Fruit fly (Drosophila melanogaster) whole organism, embryonic: ENCODE measurements around the gene Rfx.
"Not testable (repeated sequence)": the region's sequence is repeated elsewhere in the genome, so short reads cannot be mapped to it uniquely, and the experiment has no call there.

Experiments
- BtbVII ChIP-seq: fragments of 200-800 bp; sonication (Bioruptor generic); optimal IDR thresholded peaks from 3 replicates; lab custom pipeline; 2017; ENCODE audit warnings: missing biosample characterization, mild to moderate bottlenecking, missing genetic modification characterization
- CG11696 ChIP-seq: fragments of 200-800 bp; sonication (Bioruptor generic); IDR thresholded peaks from 2 replicates; pipeline ENCODE4 v1.3.6; 2022; ENCODE audit warnings: missing biosample characterization, missing genetic modification characterization
- CG11723 ChIP-seq: fragments of 200-800 bp; sonication (Bioruptor generic); optimal IDR thresholded peaks from 2 replicates; lab custom pipeline; 2017; ENCODE audit warnings: missing biosample characterization, mild to moderate bottlenecking, missing genetic modification characterization
- CG1233 ChIP-seq: fragments of 200-800 bp; sonication (Bioruptor generic); optimal IDR thresholded peaks from 4 replicates; lab custom pipeline; 2018; ENCODE audit warnings: missing biosample characterization, mild to moderate bottlenecking, missing genetic modification characterization
- CG13296 ChIP-seq: fragments of 200-800 bp; sonication (Bioruptor generic); optimal IDR thresholded peaks from 3 replicates; lab custom pipeline; 2018; ENCODE audit warnings: missing biosample characterization, mild to moderate bottlenecking, missing genetic modification characterization
- CG14014 ChIP-seq: fragments of 200-800 bp; sonication (Bioruptor generic); IDR thresholded peaks from 2 replicates; pipeline ENCODE4 v1.3.6; 2022; ENCODE audit warnings: missing biosample characterization, missing genetic modification characterization
- CG14710 ChIP-seq: fragments of 200-800 bp; sonication (Bioruptor generic); optimal IDR thresholded peaks from 3 replicates; lab custom pipeline; 2019; ENCODE audit warnings: missing biosample characterization, mild to moderate bottlenecking, missing genetic modification characterization, moderate library complexity
- CG15269 ChIP-seq: fragments of 200-800 bp; sonication (Bioruptor generic); optimal IDR thresholded peaks from 2 replicates; lab custom pipeline; 2018; ENCODE audit warnings: missing biosample characterization, mild to moderate bottlenecking, missing genetic modification characterization, moderate library complexity
- CG17186 ChIP-seq: fragments of 200-800 bp; sonication (Bioruptor generic); optimal IDR thresholded peaks from 3 replicates; lab custom pipeline; 2017; ENCODE audit warnings: missing biosample characterization, missing genetic modification reagents, missing genetic modification characterization
- CG18599 ChIP-seq: fragments of 200-800 bp; sonication (Bioruptor generic); optimal IDR thresholded peaks from 3 replicates; lab custom pipeline; 2017; ENCODE audit warnings: missing biosample characterization, missing genetic modification characterization, mild to moderate bottlenecking, moderate library complexity, missing genetic modification reagents
- CG30020 ChIP-seq: fragments of 200-800 bp; optimal IDR thresholded peaks from 2 replicates; lab custom pipeline; 2019; ENCODE audit warnings: missing biosample characterization, mild to moderate bottlenecking, missing genetic modification characterization, moderate library complexity
- CG3847 ChIP-seq: fragments of 200-800 bp; sonication (Bioruptor generic); IDR thresholded peaks from 2 replicates; pipeline ENCODE4 v1.3.6; 2022; ENCODE audit warnings: missing biosample characterization, missing genetic modification characterization
- CG4707 ChIP-seq: fragments of 200-800 bp; sonication (Bioruptor generic); optimal IDR thresholded peaks from 2 replicates; lab custom pipeline; 2018; ENCODE audit warnings: missing biosample characterization, mild to moderate bottlenecking, missing genetic modification characterization, moderate library complexity
- CG5180 ChIP-seq: fragments of 200-800 bp; sonication (Bioruptor generic); optimal IDR thresholded peaks from 3 replicates; lab custom pipeline; 2017; ENCODE audit warnings: missing biosample characterization, missing genetic modification characterization, mild to moderate bottlenecking, moderate library complexity, missing genetic modification reagents
- CG6683 ChIP-seq: fragments of 200-800 bp; sonication (Bioruptor generic); optimal IDR thresholded peaks from 2 replicates; lab custom pipeline; 2017; ENCODE audit warnings: missing biosample characterization, mild to moderate bottlenecking, missing genetic modification characterization, missing genetic modification reagents
- CG7357 ChIP-seq: fragments of 200-800 bp; sonication (Bioruptor generic); IDR thresholded peaks from 3 replicates; pipeline ENCODE4 v1.3.6; 2022; ENCODE audit warnings: missing biosample characterization, missing genetic modification characterization
- CG8478 ChIP-seq: fragments of >200 bp; optimal IDR thresholded peaks from 2 replicates; lab custom pipeline; 2018
- CG9215 ChIP-seq: fragments of 200-800 bp; sonication (Bioruptor generic); IDR thresholded peaks from 2 replicates; pipeline ENCODE4 v1.3.6; 2022; ENCODE audit warnings: missing biosample characterization, missing genetic modification characterization
- CkIIα-i1 ChIP-seq: fragments of 200-800 bp; sonication (Bioruptor generic); IDR thresholded peaks from 2 replicates; pipeline ENCODE4 v1.3.6; 2022; ENCODE audit warnings: missing biosample characterization, missing genetic modification characterization
- Dref ChIP-seq: fragments of 200-800 bp; sonication (Bioruptor generic); IDR thresholded peaks from 2 replicates; pipeline ENCODE4 v1.3.6; 2022; ENCODE audit warnings: missing biosample characterization, missing genetic modification characterization
- Fer1 ChIP-seq: fragments of 200-800 bp; sonication (Bioruptor generic); optimal IDR thresholded peaks from 2 replicates; lab custom pipeline; 2017; ENCODE audit warnings: missing biosample characterization, mild to moderate bottlenecking, missing genetic modification characterization
- HHEX ChIP-seq: fragments of 200-800 bp; sonication (Bioruptor generic); optimal IDR thresholded peaks from 3 replicates; lab custom pipeline; 2017; ENCODE audit warnings: missing biosample characterization, mild to moderate bottlenecking, missing genetic modification characterization, missing genetic modification reagents
- Hand ChIP-seq: fragments of 200-800 bp; sonication (Bioruptor generic); optimal IDR thresholded peaks from 2 replicates; lab custom pipeline; 2017; ENCODE audit warnings: mild to moderate bottlenecking, missing biosample characterization, missing genetic modification reagents, missing genetic modification characterization
- Lpt ChIP-seq: fragments of >200 bp; optimal IDR thresholded peaks from 2 replicates; lab custom pipeline; 2018; ENCODE audit warnings: missing biosample characterization, missing genetic modification characterization
- NC2β ChIP-seq: fragments of 200-800 bp; sonication (Bioruptor generic); optimal IDR thresholded peaks from 2 replicates; lab custom pipeline; 2016; ENCODE audit warnings: missing biosample characterization, missing genetic modification characterization
- Oaz ChIP-seq: fragments of 200-800 bp; sonication (Bioruptor generic); IDR thresholded peaks from 2 replicates; pipeline ENCODE4 v1.3.6; 2022; ENCODE audit warnings: missing biosample characterization, missing genetic modification characterization
- PHDP ChIP-seq: fragments of 200-800 bp; sonication (Bioruptor generic); optimal IDR thresholded peaks from 3 replicates; lab custom pipeline; 2018; ENCODE audit warnings: missing biosample characterization, mild to moderate bottlenecking, missing genetic modification characterization, moderate library complexity
- Six4 ChIP-seq: fragments of 200-800 bp; sonication (Bioruptor generic); optimal IDR thresholded peaks from 2 replicates; lab custom pipeline; 2016; ENCODE audit warnings: missing biosample characterization, missing genetic modification characterization
- Sox100B ChIP-seq: fragments of 200-800 bp; sonication (Bioruptor generic); optimal IDR thresholded peaks from 3 replicates; lab custom pipeline; 2018; ENCODE audit warnings: missing biosample characterization, mild to moderate bottlenecking, missing genetic modification characterization
- Ssrp ChIP-seq: fragments of 200-800 bp; sonication (Bioruptor generic); optimal IDR thresholded peaks from 2 replicates; lab custom pipeline; 2018; ENCODE audit warnings: missing biosample characterization, mild to moderate bottlenecking, missing genetic modification characterization, moderate library complexity
- Xrp1 ChIP-seq: fragments of 200-800 bp; sonication (Bioruptor generic); IDR thresholded peaks from 2 replicates; pipeline ENCODE4 v1.3.6; 2022; ENCODE audit warnings: missing biosample characterization, missing genetic modification characterization
- ac ChIP-seq: fragments of 200-800 bp; sonication (Bioruptor generic); optimal IDR thresholded peaks from 3 replicates; lab custom pipeline; 2017; ENCODE audit warnings: missing biosample characterization, mild to moderate bottlenecking, missing genetic modification characterization
- ase ChIP-seq: fragments of 200-800 bp; sonication (Bioruptor generic); IDR thresholded peaks from 3 replicates; pipeline ENCODE4 v1.3.6; 2022; ENCODE audit warnings: missing biosample characterization, missing genetic modification characterization
- crol ChIP-seq: fragments of 200-800 bp; sonication (Bioruptor generic); IDR thresholded peaks from 2 replicates; pipeline ENCODE4 v1.3.6; 2022; ENCODE audit warnings: missing biosample characterization, missing genetic modification characterization
- dm ChIP-seq: fragments of 200-800 bp; sonication (Bioruptor generic); optimal IDR thresholded peaks from 3 replicates; lab custom pipeline; 2016; ENCODE audit warnings: missing biosample characterization, missing genetic modification characterization
- grn ChIP-seq: fragments of 200-800 bp; sonication (Bioruptor generic); optimal IDR thresholded peaks from 3 replicates; lab custom pipeline; 2017; ENCODE audit warnings: missing biosample characterization, missing genetic modification characterization
- lab ChIP-seq: fragments of 200-800 bp; sonication (Bioruptor generic); optimal IDR thresholded peaks from 3 replicates; lab custom pipeline; 2017; ENCODE audit warnings: missing biosample characterization, missing genetic modification characterization, mild to moderate bottlenecking, moderate library complexity, missing genetic modification reagents
- lov ChIP-seq, 2 experiments: fragments of 200-800 bp in 1 of 2; fragments of >200 bp in 1 of 2; sonication (Bioruptor generic) in 1 of 2; IDR thresholded peaks in 1 of 2; optimal IDR thresholded peaks in 1 of 2; 2 replicates in 1 of 2; 3 replicates in 1 of 2; pipeline versions ENCODE4 v1.3.6 to Lab custom; 2017 to 2022; ENCODE audit warnings: missing biosample characterization in 1 of 2, missing genetic modification characterization in 1 of 2
- mam ChIP-seq: fragments of 200-800 bp; sonication (Bioruptor generic); optimal IDR thresholded peaks from 3 replicates; lab custom pipeline; 2016; ENCODE audit warnings: missing biosample characterization, missing genetic modification characterization
- odd ChIP-seq: fragments of 200-800 bp; sonication (Bioruptor generic); optimal IDR thresholded peaks from 2 replicates; lab custom pipeline; 2017; ENCODE audit warnings: missing biosample characterization, mild to moderate bottlenecking, missing genetic modification characterization
- otp ChIP-seq: fragments of 200-800 bp; sonication (Bioruptor generic); IDR thresholded peaks from 3 replicates; pipeline ENCODE4, ENCODE4 v1.3.6; 2022; ENCODE audit warnings: missing biosample characterization, missing genetic modification characterization
- pan ChIP-seq, 4 experiments: fragments of >200 bp in 3 of 4; fragments of 200-800 bp in 1 of 4; sonication (Bioruptor generic) in 1 of 4; optimal IDR thresholded peaks in 3 of 4; IDR thresholded peaks in 1 of 4; 2 replicates each; pipeline versions ENCODE4 v1.3.6 to Lab custom; 2017 to 2022; ENCODE audit warnings: missing biosample characterization in 2 of 4, missing genetic modification characterization in 2 of 4, mixed read lengths in 1 of 4
- pum ChIP-seq: fragments of 200-800 bp; sonication (Bioruptor generic); optimal IDR thresholded peaks from 2 replicates; lab custom pipeline; 2016; ENCODE audit warnings: missing biosample characterization, missing genetic modification characterization
- ranshi ChIP-seq: fragments of 200-800 bp; sonication (Bioruptor generic); IDR thresholded peaks from 2 replicates; pipeline ENCODE4 v1.3.6; 2022; ENCODE audit warnings: missing biosample characterization, missing genetic modification characterization
- tgo ChIP-seq: fragments of 200-800 bp; sonication (Bioruptor generic); IDR thresholded peaks from 3 replicates; pipeline ENCODE4 v1.3.6; 2022; ENCODE audit warnings: missing biosample characterization, missing genetic modification characterization
- wdn ChIP-seq: fragments of 200-800 bp; sonication (Bioruptor generic); IDR thresholded peaks from 2 replicates; pipeline ENCODE4 v1.3.6; 2022; ENCODE audit warnings: missing biosample characterization, missing genetic modification characterization

Gene Rfx

DNA sequence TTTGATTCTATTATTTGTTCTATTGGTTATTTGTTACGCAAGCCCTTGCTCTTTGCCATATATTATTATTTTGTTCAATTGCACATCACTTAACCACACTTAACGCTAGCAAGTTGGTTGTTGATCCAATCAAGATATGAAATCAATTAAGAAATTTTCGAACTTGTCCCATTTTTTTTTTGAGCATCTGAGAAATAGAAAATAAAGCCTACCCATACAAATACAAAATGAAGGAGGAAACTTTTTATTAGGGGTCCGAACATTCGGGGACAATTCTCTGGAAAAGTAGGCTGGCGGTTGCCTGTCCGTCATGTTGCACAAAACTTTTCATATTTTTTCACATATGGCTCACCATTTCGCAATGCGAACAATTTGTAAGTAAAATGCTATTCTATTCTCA lies 37.2 kb downstream of the Rfx start, which contains the start of gene CG18545:
Gene CG18545, plus strand, starts transcription at position 301 of the 400 bp plus-strand sequence.
- not testable (repeated sequence) for TF ChIP-seq pan (optimal IDR thresholded peaks at IDR 0.05; lab: Kevin White, UChicago); pan (GFP tag; optimal IDR thresholded peaks at IDR 0.05 in 1 of 2, IDR thresholded peaks at IDR 0.05 in 1 of 2); CG30020 (tag; lab: Kevin White, UChicago); lov (optimal IDR thresholded peaks at IDR 0.05; lab: Kevin White, UChicago); lov (GFP tag; IDR thresholded peaks at IDR 0.05; lab: Robert Waterston, UW)

DNA sequence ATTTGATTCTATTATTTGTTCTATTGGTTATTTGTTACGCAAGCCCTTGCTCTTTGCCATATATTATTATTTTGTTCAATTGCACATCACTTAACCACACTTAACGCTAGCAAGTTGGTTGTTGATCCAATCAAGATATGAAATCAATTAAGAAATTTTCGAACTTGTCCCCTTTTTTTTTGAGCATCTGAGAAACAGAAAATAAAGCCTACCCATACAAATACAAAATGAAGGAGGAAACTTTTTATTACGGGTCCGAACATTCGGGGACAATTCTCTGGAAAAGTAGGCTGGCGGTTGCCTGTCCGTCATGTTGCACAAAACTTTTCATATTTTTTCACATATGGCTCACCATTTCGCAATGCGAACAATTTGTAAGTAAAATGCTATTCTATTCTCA lies 39.8 kb downstream of the Rfx start, which contains the start of gene CG12592:
Gene CG12592, plus strand, starts transcription at position 301 of the 400 bp plus-strand sequence.
- TF ChIP-seq CG6683, CG4707, CG17186 (GFP tag; lab: Kevin White, UChicago): not testable (repeated sequence)

DNA sequence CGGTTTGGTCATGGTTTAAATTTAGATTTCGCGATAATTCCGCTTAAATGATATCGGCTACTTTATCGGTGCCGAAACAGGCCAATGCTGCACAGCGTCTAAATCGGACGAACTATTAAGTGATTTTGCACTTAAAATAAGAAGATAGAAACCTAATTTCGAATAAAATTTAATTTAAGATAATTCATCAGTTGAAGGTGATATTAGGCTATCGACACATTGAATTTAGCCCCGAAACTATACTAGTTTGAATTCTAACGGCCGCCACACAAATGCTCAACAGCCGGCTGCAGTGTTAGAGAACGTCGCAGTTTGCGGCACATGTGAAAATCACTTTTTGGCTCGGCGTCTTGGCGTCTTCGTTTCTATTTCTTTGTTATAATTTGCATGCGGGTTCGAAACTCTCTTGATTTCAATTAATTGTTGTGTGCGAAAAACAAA lies 45.0 kb downstream of the Rfx start, which contains the start of gene sle:
Gene sle, plus strand, starts transcription at position 293 of the 441 bp plus-strand sequence.
- TF ChIP-seq BtbVII (GFP tag; lab: Kevin White, UChicago): peak; percentile 27
- TF ChIP-seq HHEX (GFP tag; lab: Kevin White, UChicago): peak; percentile 57
- TF ChIP-seq crol: no peak
- TF ChIP-seq CG18599 (GFP tag; lab: Kevin White, UChicago): no peak
- peak; percentile 66 for TF ChIP-seq mam (GFP tag; lab: Kevin White, UChicago)
- no peak for TF ChIP-seq PHDP (tag; lab: Kevin White, UChicago)
- no peak for TF ChIP-seq Oaz (GFP tag; lab: Robert Waterston, UW)
- peak; percentile 68 for TF ChIP-seq Dref (GFP tag; lab: Robert Waterston, UW)
- no peak for TF ChIP-seq Ssrp (tag; lab: Kevin White, UChicago)
- TF ChIP-seq CG5180 (GFP tag; lab: Kevin White, UChicago): no peak
- 0 out of 3 replicates have a peak, but pooled peaks have one; percentile 17 for TF ChIP-seq tgo (GFP tag; lab: Robert Waterston, UW)
- TF ChIP-seq CG11696 (GFP tag; lab: Robert Waterston, UW): no peak
- peak; percentile 77 for TF ChIP-seq CG14710 (tag; lab: Kevin White, UChicago)
- TF ChIP-seq ac: no peak
- no peak for TF ChIP-seq CkIIα-i1 (GFP tag; lab: Robert Waterston, UW)
- TF ChIP-seq CG1233 (GFP tag; lab: Kevin White, UChicago): peak; percentile 37
- TF ChIP-seq CG9215 (GFP tag; lab: Robert Waterston, UW): no peak
- TF ChIP-seq ase (GFP tag; lab: Robert Waterston, UW): no peak
- TF ChIP-seq NC2β: peak; percentile 64
- no peak for TF ChIP-seq Hand (GFP tag; lab: Kevin White, UChicago)
- TF ChIP-seq grn: no peak
- peak; percentile 66 for TF ChIP-seq Fer1
- TF ChIP-seq dm (GFP tag; lab: Kevin White, UChicago): peak; percentile 79
- peak; percentile 59 for TF ChIP-seq CG13296 (GFP tag; lab: Kevin White, UChicago)
- no peak for TF ChIP-seq odd (GFP tag; lab: Kevin White, UChicago)
- TF ChIP-seq ranshi (GFP tag; lab: Robert Waterston, UW): no peak
- TF ChIP-seq pum (GFP tag; lab: Kevin White, UChicago): peak; percentile 59
- TF ChIP-seq lab (GFP tag; lab: Kevin White, UChicago): no peak
- TF ChIP-seq CG7357 (GFP tag; lab: Robert Waterston, UW): no peak
- no peak for TF ChIP-seq wdn
- peak; percentile 67 for TF ChIP-seq Xrp1 (GFP tag; lab: Robert Waterston, UW)
- no peak for TF ChIP-seq CG11723 (GFP tag; lab: Kevin White, UChicago)
- TF ChIP-seq Six4 (GFP tag; lab: Kevin White, UChicago): peak; percentile 9
- TF ChIP-seq Lpt (GFP tag; lab: Kevin White, UChicago): no peak
- TF ChIP-seq otp (GFP tag; lab: Robert Waterston, UW): no peak
- peak; percentile 29 for TF ChIP-seq CG6683 (GFP tag; lab: Kevin White, UChicago)
- TF ChIP-seq CG14014 (GFP tag; lab: Robert Waterston, UW): no peak
- no peak for TF ChIP-seq CG8478
- TF ChIP-seq Sox100B (GFP tag; lab: Kevin White, UChicago): no peak
- TF ChIP-seq CG15269: no peak
- peak; percentile 65 for TF ChIP-seq CG3847 (GFP tag; lab: Robert Waterston, UW)
